Worm (Caenorhabditis elegans) whole organism, midembryonic: ENCODE data around the gene Y67D8B.3.

Experiments used
- T22C8.4 ChIP-seq: fragments of 200-800 bp; sonication (Bioruptor generic); IDR thresholded peaks from 2 replicates; pipeline ENCODE4 v1.3.6; 2022; ENCODE audit warnings: missing genetic modification characterization, missing compliant biosample characterization
- cog-1 ChIP-seq: sonication (generic microtip); optimal IDR thresholded peaks from 2 replicates; lab custom pipeline; 2016; ENCODE audit warnings: missing genetic modification characterization, missing compliant biosample characterization
- flt-1 ChIP-seq: fragments of 200-800 bp; sonication (Bioruptor generic); IDR thresholded peaks from 2 replicates; pipeline ENCODE4 v1.3.6; 2022; ENCODE audit warnings: missing genetic modification characterization, missing compliant biosample characterization
- klf-2 ChIP-seq: fragments of 200-800 bp; sonication (Bioruptor generic); conservative IDR thresholded peaks from 2 replicates; pipeline ENCODE4 v1.3.6; 2022; ENCODE audit warnings: missing genetic modification reagents, missing genetic modification characterization, missing compliant biosample characterization
- med-1 ChIP-seq: sonication (generic microtip); optimal IDR thresholded peaks from 2 replicates; lab custom pipeline; 2017; ENCODE audit warnings: missing genetic modification characterization, mild to moderate bottlenecking, missing compliant biosample characterization, antibody characterized with exemption, missing genetic modification reagents; ENCODE audit not compliant: insufficient read depth
- ref-1 ChIP-seq: fragments of 200-800 bp; sonication (Bioruptor generic); conservative IDR thresholded peaks from 2 replicates; pipeline ENCODE4 v1.3.6; 2022; ENCODE audit warnings: missing genetic modification reagents, missing genetic modification characterization, missing compliant biosample characterization
- tab-1 ChIP-seq: fragments of 200-800 bp; sonication (Bioruptor generic); IDR thresholded peaks from 2 replicates; pipeline ENCODE4 v1.3.6; 2022; ENCODE audit warnings: missing genetic modification characterization, missing compliant biosample characterization
- ztf-23 ChIP-seq: fragments of 200-800 bp; sonication (Bioruptor generic); IDR thresholded peaks from 2 replicates; pipeline ENCODE4 v1.3.6; 2022; ENCODE audit warnings: missing genetic modification reagents, missing genetic modification characterization, missing compliant biosample characterization
- ztf-29 ChIP-seq: fragments of 200-800 bp; sonication (Bioruptor generic); IDR thresholded peaks from 2 replicates; pipeline ENCODE4 v1.3.6; 2022; ENCODE audit warnings: missing genetic modification reagents, missing genetic modification characterization, missing compliant biosample characterization

Gene Y67D8B.3

DNA sequence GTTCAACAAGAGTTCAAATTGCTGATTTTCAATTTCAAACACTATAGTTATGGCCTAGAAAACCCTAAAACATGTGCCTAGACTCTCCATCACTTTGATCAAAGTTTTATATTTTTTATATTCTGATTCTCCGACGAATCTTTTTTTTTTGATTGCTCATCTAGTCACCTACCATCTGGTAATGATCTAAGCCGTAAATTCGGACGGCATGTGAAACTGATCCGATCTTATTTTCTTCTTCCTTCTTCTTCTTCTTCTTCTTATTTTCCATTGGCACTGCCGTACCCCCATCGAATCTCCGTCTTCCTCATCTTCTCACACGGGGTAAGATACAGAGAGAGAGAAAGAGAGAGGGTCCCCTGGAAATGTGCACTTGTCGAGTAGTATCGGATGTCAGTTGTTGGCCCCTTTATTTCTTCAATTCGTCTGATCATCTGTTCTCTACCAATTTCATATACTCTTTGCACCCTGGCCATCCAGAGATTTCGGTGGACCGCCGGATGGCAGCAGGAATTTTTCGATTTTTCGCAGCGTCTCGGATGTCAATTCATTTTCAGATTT, 33.3 kb downstream of the Y67D8B.3 start:
- TF ChIP-seq med-1 (no peak), ztf-23 (GFP tag; lab: Robert Waterston, UW) (no peak), tab-1 (GFP tag; lab: Robert Waterston, UW) (no peak), cog-1 (tag; lab: Kevin White, UChicago) (no peak), flt-1 (no peak)

DNA sequence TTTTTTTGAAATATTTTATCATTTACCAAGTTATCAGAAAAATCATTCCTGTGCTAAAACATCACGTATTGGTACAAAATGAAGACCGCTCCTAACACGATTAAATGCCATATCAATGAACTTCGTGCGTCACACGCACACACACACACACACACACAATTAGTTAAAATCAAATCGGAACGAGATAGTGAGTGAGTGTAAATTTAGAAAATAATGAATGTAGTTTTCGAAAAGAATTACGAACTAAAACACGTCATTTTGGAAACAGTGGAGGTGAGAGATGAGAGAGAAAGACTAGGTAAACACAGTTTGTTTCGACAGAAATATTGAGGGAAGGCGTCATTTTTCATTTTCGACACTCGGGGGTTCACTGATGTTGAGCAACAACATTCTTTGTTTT, 35.1 kb downstream of the Y67D8B.3 start:
- no peak for TF ChIP-seq med-1
- TF ChIP-seq klf-2: no peak
- TF ChIP-seq cog-1 (tag; lab: Kevin White, UChicago): no peak

DNA sequence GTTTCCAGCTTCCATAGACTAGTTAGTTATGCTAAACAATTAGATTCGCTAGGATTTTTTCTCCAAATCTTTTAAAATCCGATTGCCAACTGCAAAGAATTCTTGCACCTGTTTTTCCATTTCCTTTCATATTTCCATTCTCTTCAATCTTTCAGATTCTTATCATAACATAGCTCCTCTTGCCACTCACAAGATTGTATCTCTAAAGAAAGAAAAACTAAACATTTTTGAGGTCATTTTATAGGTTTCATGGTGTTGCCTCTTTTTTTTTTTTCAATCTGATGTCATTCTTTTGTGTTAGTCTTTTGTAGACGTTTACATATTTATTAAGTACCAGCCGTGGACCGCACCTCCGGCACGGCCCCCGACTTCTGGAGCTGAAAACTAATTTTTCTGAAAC, 36.6 kb downstream of the Y67D8B.3 start:
- TF ChIP-seq ztf-29 (GFP tag; lab: Robert Waterston, UW) (no peak), T22C8.4 (GFP tag; lab: Robert Waterston, UW) (no peak), flt-1 (no peak), cog-1 (tag; lab: Kevin White, UChicago) (no peak), tab-1 (GFP tag; lab: Robert Waterston, UW) (no peak), klf-2 (no peak), med-1 (no peak), ztf-23 (GFP tag; lab: Robert Waterston, UW) (no peak), ref-1 (GFP tag; lab: Robert Waterston, UW) (no peak)

DNA sequence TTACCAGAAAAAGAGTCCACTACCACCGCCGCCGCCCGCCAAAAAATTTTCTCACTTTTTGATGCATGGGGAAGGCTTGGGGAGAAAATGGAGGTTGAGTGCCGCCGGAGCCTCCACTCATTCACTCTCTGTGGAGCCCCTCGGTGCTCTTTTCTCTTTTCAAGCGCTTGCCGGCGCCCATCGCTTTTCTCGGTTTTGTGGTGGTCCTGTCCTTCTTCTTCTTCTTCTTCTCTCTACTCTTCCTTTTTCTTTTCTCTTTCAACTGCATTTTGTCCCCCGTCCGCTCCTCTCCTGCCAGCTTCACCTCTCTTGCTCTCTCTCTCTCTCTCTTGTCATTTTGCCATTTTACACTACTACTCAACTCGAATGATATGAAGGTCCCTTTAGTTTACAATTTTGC, 38.4 kb downstream of the Y67D8B.3 start:
- no peak for TF ChIP-seq flt-1
- TF ChIP-seq ztf-29 (GFP tag; lab: Robert Waterston, UW): no peak
- no peak for TF ChIP-seq cog-1 (tag; lab: Kevin White, UChicago)
- no peak for TF ChIP-seq ref-1 (GFP tag; lab: Robert Waterston, UW)
- TF ChIP-seq T22C8.4 (GFP tag; lab: Robert Waterston, UW): no peak
- TF ChIP-seq klf-2: no peak
- no peak for TF ChIP-seq ztf-23 (GFP tag; lab: Robert Waterston, UW)

DNA sequence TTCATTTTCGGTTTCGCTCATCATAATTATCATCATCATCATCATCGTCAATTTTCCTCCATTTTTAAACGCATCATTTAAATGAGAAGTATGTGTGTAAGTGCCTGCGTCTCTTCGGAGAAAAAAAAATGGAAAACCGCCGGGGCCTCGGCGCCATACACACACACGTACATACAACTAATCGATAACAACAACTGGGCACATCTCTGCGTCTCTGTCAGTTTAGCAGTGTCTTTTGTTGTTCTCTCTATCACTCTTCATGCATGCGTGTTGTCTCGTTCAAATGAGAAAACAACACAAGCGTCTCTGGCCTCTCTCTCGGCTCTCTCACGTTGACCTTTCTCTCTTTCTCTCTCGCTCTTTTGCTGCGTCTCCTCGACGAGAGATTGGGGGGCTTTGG, 41.2 kb downstream of the Y67D8B.3 start:
- TF ChIP-seq ztf-29 (GFP tag; lab: Robert Waterston, UW) (no peak), T22C8.4 (GFP tag; lab: Robert Waterston, UW) (peak; percentile 96), cog-1 (tag; lab: Kevin White, UChicago) (peak; percentile 62)

DNA sequence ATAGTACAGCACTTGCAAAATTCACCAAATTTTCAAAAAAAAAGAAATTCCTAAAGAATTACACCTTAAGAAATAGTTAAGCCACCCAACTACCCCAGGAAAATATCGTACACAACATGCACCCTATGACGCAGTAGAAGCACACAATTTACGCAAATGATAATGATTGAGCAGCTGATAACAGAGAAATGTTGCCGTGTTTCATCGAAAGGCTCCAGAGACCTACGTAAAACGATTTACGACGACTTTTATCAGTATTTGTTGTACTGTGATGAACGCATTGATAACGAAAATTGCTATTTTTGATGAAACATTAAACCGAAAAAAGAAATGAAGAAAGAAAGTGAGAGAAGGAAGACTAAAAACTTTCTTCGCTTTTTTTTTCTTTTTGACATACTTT, 43.8 kb downstream of the Y67D8B.3 start:
- TF ChIP-seq cog-1 (tag; lab: Kevin White, UChicago): no peak
- TF ChIP-seq flt-1: no peak
- TF ChIP-seq klf-2: no peak
- no peak for TF ChIP-seq tab-1 (GFP tag; lab: Robert Waterston, UW)
- no peak for TF ChIP-seq ref-1 (GFP tag; lab: Robert Waterston, UW)
- TF ChIP-seq med-1: no peak
- TF ChIP-seq ztf-23 (GFP tag; lab: Robert Waterston, UW): no peak
- TF ChIP-seq ztf-29 (GFP tag; lab: Robert Waterston, UW): no peak
- no peak for TF ChIP-seq T22C8.4 (GFP tag; lab: Robert Waterston, UW)
